Worm (Caenorhabditis elegans) whole organism, late embryonic: ENCODE results near the gene clec-75.

Experiments used
- C08G9.2 ChIP-seq: sonication (generic microtip); optimal IDR thresholded peaks from 2 replicates; lab custom pipeline; 2016; ENCODE audit warnings: mild to moderate bottlenecking, missing genetic modification characterization, moderate library complexity, missing compliant biosample characterization
- C38D4.7 ChIP-seq: fragments of 200-800 bp; sonication (Bioruptor generic); optimal IDR thresholded peaks from 2 replicates; lab custom pipeline; 2018; ENCODE audit warnings: mild to moderate bottlenecking, missing genetic modification characterization, moderate library complexity, missing compliant biosample characterization
- ahr-1 ChIP-seq: sonication (generic microtip); optimal IDR thresholded peaks from 2 replicates; lab custom pipeline; 2016; ENCODE audit warnings: missing genetic modification characterization, missing compliant biosample characterization
- ceh-2 ChIP-seq: sonication (generic microtip); optimal IDR thresholded peaks from 2 replicates; lab custom pipeline; 2016; ENCODE audit warnings: missing genotype, missing genetic modification characterization, missing compliant biosample characterization
- ceh-48 ChIP-seq: sonication (generic microtip); optimal IDR thresholded peaks from 2 replicates; lab custom pipeline; 2016; ENCODE audit warnings: missing genetic modification characterization, inconsistent platforms, missing compliant biosample characterization
- eyg-1 ChIP-seq: sonication (generic microtip); optimal IDR thresholded peaks from 2 replicates; lab custom pipeline; 2016; ENCODE audit warnings: missing genotype, missing genetic modification characterization, missing compliant biosample characterization
- fkh-10 ChIP-seq: fragments of 150-350 bp; optimal IDR thresholded peaks from 2 replicates; lab custom pipeline; 2014; ENCODE audit warnings: missing biosample characterization, missing genetic modification reagents, missing genetic modification characterization
- pat-9 ChIP-seq: fragments of 200-800 bp; sonication (Bioruptor generic); optimal IDR thresholded peaks from 2 replicates; lab custom pipeline; 2018; ENCODE audit warnings: mild to moderate bottlenecking, missing genetic modification characterization, moderate library complexity, missing compliant biosample characterization
- pqm-1 ChIP-seq: sonication (generic microtip); optimal IDR thresholded peaks from 2 replicates; lab custom pipeline; 2016; ENCODE audit warnings: missing genetic modification characterization, missing compliant biosample characterization
- rnt-1 ChIP-seq: sonication (generic microtip); optimal IDR thresholded peaks from 2 replicates; lab custom pipeline; 2016; ENCODE audit warnings: missing genetic modification characterization, missing compliant biosample characterization
- tbx-2 ChIP-seq: sonication (generic microtip); optimal IDR thresholded peaks from 2 replicates; lab custom pipeline; 2016; ENCODE audit warnings: missing genetic modification characterization, missing compliant biosample characterization
- ttx-3 ChIP-seq: sonication (generic microtip); optimal IDR thresholded peaks from 2 replicates; lab custom pipeline; 2016; ENCODE audit warnings: missing genetic modification reagents, missing genetic modification characterization, missing compliant biosample characterization
- unc-42 ChIP-seq: sonication (generic microtip); optimal IDR thresholded peaks from 2 replicates; lab custom pipeline; 2016; ENCODE audit warnings: missing genotype, missing genetic modification characterization, missing compliant biosample characterization

ce11 chrIV:3993292-3993691 lies 32.8 kb downstream of the clec-75 start, which contains the start of gene F47C12.6:
- no peak for TF ChIP-seq ceh-48 (tag; lab: Kevin White, UChicago)
- no peak for TF ChIP-seq unc-42 (tag; lab: Kevin White, UChicago)
- TF ChIP-seq ceh-2, result no peak
- no peak for TF ChIP-seq pqm-1 (tag; lab: Kevin White, UChicago)
- TF ChIP-seq eyg-1 (tag; lab: Kevin White, UChicago), result no peak
- TF ChIP-seq ahr-1 (tag; lab: Kevin White, UChicago), result no peak
- no peak for TF ChIP-seq fkh-10 (GFP tag; lab: Kevin White, UChicago)
- no peak for TF ChIP-seq C38D4.7 (GFP tag; lab: Kevin White, UChicago)
- no peak for TF ChIP-seq ttx-3 (tag; lab: Kevin White, UChicago)
- no peak for TF ChIP-seq C08G9.2
- no peak for TF ChIP-seq rnt-1 (tag; lab: Kevin White, UChicago)
- TF ChIP-seq tbx-2 (tag; lab: Kevin White, UChicago), result no peak
- no peak for TF ChIP-seq pat-9 (tag; lab: Kevin White, UChicago)
